Worm (Caenorhabditis elegans): ENCODE data around the gene hlh-26.

hlh-26 gene

DNA sequence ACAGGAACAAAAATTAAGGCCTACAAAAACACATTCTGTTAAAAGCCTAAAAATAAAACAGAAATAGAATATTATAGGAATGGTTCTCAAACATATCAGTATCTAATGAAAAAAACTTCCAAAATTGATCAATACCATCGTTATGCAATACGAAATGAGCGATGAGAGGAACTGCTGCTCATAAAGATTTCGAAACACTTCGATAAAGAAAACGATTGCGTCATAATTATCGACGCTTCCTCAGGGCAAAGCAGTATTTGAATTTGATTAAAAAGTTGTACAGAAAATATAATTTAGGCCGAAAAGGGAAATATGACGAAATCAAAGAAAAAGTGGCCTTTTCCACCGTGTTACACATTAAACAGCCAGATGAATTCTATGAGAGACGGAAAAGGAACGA lies 15.5 kb downstream of the hlh-26 start:
- TF ChIP-seq unc-62 (GFP tag; optimal IDR thresholded peaks at IDR 0.05) = no peak

DNA sequence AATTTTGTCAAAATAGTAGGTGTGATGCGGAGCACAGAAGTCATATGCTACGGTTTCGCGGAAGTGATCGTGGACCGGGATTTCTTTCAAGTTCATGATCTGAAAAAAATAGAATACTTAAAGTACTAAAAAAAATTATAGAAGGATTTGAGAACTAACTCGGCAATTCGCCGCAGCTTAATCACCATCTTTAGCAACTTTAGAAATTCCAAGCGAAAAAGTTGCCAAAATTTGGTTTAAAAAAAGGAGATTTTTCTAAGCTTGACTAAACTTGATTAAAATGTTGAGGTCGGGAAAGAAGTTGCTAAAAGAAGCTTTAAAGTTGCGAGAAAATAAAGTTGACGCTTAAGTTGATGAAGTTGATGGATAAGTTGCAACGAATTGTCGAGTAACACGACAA lies 15.9 kb downstream of the hlh-26 start, which contains the start of gene ZK177.9:
TSS of gene ZK177.9 (minus strand) at position 101 of the 400 bp plus-strand sequence.
- no peak for TF ChIP-seq unc-62 (GFP tag; optimal IDR thresholded peaks at IDR 0.05)

DNA sequence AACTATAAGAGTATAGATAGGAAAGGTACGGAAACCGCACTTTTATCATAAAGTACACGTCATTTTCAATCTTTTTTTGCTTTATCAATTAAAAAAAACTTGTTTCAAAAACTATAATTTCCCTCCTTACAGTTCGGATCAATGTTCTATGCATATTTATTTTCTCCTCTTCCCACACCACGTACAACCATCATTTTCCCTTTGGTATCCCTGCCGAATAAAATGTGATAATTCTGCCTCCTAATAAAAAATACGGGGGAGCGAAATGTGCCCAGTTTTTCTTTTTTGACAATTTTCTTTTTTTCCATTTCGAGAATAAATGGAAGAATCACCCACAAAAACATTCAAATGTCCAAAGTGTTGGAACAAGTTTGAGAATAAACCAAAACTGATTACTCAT lies 18.0 kb downstream of the hlh-26 start, which contains the start of gene ZK177.3:
TSS of gene ZK177.3 (plus strand) at position 301 of the 400 bp plus-strand sequence.
- TF ChIP-seq unc-62 (GFP tag; optimal IDR thresholded peaks at IDR 0.05) = no peak

DNA sequence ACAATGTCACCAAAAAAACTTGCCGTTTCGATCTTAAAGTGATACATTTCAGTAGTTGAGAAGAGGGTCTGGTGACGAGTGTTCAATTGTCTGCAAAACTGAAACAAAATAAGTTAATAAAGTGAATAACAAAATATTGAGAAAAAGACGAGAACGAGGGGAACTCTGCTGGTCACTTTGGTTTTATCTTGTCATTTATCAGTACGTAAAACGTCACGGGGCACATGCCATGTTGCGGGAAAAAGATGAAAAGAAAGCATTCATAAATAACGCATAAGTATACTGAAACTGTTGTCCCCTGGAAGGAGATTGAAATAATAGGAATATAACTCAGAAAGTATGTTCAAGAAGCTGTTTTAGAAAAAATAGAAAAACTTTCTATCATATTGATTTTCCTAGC lies 18.7 kb downstream of the hlh-26 start, which contains the start of gene sahd-1:
TSS of gene sahd-1 (minus strand) at position 100 of the 400 bp plus-strand sequence.
- TF ChIP-seq unc-62 (GFP tag; optimal IDR thresholded peaks at IDR 0.05) = no peak

DNA sequence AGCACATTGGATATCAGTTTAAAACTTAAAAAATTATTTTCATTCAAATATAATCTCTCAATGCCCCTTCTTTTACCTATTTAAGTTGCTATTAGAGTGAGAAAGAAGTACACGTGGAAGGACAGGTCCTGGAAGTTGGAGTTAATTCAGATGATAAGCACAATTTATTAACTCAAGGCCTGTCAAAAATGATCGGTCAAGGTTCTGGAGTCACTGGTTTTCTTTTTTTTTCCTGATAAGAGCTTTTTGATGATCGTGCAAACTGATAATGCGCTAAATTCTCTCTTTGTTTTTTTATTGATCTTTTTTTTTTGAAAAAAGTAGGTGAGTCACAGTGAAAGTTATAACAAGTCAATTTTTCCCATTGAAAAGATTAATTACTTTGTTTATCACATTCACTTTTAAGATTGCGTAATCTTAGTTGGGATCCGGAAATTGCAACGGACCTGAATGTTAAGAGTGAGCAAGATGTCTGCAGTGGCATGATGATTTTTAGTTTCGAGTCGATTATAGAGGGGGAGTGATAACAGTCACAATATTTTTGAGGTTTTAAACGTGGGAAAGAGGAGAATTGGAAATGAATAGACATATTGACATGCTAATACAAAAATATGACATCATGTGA lies 21.0 kb downstream of the hlh-26 start:
- no peak for TF ChIP-seq unc-62 (GFP tag; optimal IDR thresholded peaks at IDR 0.05)

DNA sequence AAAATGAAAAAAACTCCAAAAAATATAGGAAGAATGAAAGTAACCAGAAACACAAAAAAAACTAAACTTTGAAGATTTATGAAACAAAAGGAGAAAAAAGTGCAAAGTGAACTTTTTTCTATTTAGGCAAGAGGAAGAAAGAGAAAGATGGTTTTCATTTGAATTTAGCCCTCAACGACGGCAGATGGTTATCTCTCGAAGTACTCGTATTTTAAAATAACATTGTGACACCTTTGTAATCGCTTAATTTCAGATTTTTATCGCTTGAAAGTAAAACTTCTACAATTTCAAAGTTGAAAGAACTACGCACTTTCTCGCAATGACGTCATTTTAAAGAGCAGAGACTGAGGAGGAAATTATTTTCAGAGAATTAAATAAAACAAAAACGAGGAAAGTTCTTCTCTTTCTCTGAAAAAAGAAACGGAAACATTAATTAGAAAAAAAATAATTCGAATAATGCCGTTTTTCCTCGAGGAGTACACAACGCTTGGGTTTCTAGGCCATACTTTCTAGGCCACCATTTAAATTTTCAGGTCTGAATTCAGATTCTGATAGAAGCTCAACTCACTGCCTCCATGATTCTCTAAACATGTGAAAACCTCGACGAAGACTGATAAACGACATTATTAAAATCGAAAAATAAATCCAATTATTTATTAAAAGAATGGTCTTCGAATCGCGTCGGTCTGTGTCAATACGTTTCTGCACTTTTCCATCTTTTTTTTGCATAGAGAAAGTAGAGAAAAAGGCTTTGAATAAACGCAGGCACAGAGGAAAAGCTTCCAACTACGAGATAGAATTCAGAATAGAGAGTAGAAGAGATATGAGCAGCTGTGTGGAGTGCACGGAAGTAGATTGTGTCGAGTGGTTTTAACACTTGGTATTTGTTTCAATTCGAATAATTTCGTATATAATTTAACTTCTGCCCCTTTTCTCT lies 21.9 kb downstream of the hlh-26 start:
- no peak for TF ChIP-seq unc-62 (GFP tag; optimal IDR thresholded peaks at IDR 0.05)

DNA sequence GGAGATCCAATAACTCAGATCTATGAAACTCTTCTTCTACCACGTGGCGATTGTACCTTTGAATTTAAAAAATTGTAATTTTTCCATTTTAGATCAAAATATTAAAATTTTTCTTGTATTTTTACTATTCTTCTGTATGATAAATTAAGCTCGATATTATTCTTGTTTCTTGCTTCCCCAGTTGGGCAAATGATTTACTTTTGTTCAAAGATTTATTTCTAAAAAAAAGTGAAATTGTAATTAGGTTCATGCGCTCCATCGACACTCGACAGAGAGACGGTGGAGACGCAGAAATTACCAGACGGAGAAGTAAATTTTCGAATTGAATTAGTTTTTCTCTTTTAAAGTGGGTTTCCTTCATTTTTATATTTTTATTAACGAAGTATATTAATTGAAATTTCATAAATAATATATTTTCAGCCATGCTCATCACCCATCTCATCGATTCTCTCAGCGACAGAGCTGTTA lies 27.7 kb downstream of the hlh-26 start, which contains the start of gene npp-24:
TSS of gene npp-24 (plus strand) at position 51 of the 468 bp plus-strand sequence.
- TF ChIP-seq unc-62 (GFP tag; optimal IDR thresholded peaks at IDR 0.05) = no peak

DNA sequence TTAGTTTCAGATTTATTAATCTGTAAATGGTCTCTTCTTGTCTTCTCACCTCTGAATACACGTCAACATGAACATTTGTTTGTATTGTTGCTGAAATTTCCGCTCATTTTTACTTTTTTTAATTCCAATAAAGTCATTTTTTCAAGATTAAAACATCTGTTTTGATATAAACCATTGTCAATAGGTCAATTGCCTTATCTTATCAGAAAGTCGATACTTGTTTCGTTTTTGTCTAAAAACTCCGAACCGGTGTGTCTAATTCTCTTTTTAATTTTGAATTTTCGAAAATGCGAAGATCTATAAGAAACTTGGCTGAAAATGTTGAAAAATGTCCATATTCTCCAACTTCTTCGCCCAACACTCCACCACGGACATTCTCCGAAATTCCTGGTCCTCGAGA lies 29.8 kb downstream of the hlh-26 start, which contains the start of gene cyp-44A1:
TSS of gene cyp-44A1 (plus strand) at position 285 of the 400 bp plus-strand sequence.
- TF ChIP-seq unc-62 (GFP tag; optimal IDR thresholded peaks at IDR 0.05) = no peak

DNA sequence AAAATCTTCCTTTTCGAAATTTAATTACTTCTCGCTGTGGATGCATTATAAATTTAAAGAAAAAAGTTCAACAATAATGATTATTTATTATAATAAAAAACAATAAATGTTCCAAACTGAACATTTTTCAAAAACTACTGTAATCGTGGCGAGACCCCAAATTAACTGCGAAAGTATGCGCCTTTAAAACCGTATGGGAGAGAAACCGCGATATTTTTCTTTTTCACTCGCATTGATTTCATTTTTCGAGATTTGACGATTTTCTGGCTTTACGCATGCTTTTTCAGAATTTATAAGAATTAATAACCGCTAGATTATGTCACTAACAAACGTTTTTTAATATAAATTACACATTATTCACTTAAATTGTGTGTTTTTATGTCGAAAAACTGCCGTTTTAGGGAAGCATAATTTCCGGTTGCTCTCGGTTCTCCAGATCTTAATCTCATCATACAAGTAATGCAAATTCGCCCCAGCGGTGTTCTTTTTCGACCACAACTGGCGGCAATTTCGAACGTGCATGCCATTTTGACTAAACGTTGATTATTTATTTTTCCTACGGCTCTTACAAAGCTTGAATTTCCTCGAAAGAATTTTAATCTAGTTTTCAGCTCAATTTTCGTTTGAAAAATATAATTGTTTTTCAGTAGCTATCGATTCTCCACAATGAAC lies 32.4 kb downstream of the hlh-26 start, which contains the start of gene F12A10.8:
TSS of gene F12A10.8 (minus strand) at position 79 of the 672 bp plus-strand sequence.
- no peak for TF ChIP-seq unc-62 (GFP tag; optimal IDR thresholded peaks at IDR 0.05)

DNA sequence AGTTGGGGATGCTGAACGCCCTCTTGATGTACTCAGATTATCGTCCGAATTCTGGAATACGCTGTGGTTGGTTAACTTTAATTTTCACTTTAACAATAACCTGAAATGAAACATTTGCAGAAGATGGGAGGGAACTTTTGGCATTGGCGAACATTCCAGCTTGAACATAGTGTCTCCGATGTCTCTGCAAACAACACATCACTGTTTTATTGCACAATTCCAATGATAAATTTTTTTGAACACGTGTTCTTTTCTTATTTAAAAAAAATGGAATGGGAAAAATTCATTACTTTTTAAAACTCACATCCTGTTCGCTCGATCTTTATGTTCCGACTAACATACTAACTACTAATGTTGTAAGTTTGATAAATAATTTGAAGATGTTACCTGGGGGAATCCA lies 33.1 kb downstream of the hlh-26 start, which contains the start of gene fzy-1:
TSS of gene fzy-1 (plus strand) at position 301 of the 400 bp plus-strand sequence.
- TF ChIP-seq unc-62 (GFP tag; optimal IDR thresholded peaks at IDR 0.05) = no peak

DNA sequence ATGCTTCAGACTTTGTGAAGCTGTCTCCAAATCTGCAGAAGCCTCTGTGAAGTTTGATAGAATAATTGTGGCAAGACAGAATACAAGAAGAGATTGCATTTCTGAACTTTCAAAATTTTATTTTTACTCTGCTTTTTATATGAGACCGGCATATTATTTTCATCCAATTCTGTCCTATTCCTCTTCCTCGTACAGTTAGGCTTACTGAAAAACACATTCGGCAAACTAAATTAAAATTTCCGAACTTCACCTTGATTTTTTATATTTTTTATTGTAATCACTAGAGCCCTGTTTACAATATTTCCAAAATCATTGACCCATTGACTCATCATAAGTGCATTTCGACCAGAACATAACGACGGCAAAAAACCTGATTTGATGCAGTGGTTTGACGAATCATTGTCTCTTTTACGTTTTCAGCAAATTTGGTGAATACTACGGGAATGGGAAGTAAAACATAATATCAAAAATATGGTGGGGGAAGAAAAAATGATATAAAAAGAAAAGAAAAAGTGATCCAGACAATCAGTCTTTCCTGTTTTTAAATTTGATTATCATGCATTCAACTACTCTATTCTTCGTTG lies 35.3 kb downstream of the hlh-26 start, which contains the start of the genes suex-1 and F12A10.9:
TSS of gene suex-1 (minus strand) at position 101 of the 584 bp plus-strand sequence.
TSS of gene F12A10.9 (plus strand) at position 534 of the 584 bp plus-strand sequence.
- no peak for TF ChIP-seq unc-62 (GFP tag; optimal IDR thresholded peaks at IDR 0.05)

DNA sequence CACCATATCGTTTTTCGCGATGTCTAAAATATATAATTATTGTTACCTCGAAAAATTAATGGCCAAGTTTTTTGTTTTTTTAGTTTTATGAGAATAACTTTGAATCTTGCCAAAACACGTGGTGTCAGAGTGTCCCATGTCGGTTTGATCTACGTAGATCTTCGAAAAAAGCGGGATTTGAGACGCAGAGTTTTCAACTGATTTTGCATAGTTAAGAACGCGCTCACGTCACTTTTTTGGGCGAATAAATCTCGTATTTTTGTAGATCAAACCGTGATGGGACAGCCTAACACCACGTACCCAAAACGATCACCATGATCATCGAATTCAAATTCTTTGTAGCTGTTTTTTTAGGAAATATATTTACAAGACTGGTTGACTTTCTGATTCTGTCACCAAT lies 36.0 kb downstream of the hlh-26 start:
- TF ChIP-seq unc-62 (GFP tag; optimal IDR thresholded peaks at IDR 0.05) = no peak

DNA sequence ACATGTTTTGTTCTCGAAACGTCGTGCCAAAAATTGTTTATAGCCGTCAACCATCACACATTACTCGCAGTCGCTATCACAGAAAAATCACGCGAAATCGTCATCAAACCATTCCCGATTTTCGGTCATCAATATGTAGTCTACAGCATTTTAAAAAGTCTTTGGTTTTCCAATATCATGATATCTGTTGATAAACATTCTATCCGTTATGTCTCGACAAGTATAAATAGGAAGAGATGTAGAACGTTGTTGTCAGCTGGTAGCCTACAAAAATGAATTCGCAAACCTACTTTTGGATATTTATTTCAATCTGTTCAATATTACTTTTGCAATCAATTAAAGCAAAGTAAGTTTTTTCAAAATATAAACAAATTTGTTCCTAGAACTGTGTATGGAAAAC lies 37.2 kb downstream of the hlh-26 start, which contains the start of gene F12A10.1:
TSS of gene F12A10.1 (plus strand) at position 166 of the 400 bp plus-strand sequence.
- TF ChIP-seq unc-62 (GFP tag; optimal IDR thresholded peaks at IDR 0.05) = no peak

DNA sequence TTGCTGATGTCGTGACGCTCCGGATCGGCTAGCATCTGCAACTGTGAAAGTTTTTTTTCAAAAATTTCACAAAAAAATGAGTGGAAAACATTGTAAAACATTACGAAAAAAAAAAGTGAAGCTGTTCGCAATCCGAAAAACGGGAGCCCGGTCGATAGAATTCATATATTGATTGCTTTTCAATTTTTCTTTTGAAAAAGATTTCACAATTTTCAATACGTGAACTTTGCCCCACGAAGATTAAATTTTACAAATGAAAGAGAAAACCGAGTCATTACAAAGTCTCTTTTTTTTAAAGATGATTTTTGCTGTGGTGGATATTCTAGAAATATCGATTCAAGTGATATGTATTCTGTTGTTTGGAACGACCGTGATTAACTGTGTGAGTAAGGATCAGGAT lies 39.1 kb downstream of the hlh-26 start, which contains the start of gene F12A10.6:
TSS of gene F12A10.6 (minus strand) at position 101 of the 400 bp plus-strand sequence.
- no peak for TF ChIP-seq unc-62 (GFP tag; optimal IDR thresholded peaks at IDR 0.05)

DNA sequence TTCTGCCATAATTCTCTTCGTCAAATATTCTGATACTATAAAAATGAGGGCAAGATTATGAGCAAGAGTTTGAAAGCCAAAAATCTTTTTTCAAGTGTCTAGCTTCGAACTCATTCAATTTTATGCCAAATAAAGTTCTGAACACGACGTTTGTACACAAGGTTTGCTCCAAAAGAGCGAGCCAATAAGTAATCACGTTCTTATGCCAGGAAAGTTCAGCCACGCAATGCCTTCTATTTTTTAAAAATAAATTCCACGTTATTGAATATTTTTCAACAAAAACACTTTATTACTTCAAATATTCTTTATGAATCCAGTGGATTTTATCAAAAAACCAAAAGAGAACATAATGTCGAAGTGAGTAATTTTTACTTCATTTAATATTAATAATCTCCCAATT lies 45.7 kb downstream of the hlh-26 start, which contains the start of gene nep-5:
TSS of gene nep-5 (plus strand) at position 301 of the 400 bp plus-strand sequence.
- no peak for TF ChIP-seq unc-62 (GFP tag; optimal IDR thresholded peaks at IDR 0.05)

Measured in whole organism, dauer.